Worm (Caenorhabditis elegans) whole organism, L1 larva: ENCODE measurements around the gene pde-12.

Source experiments
- C04F5.9 ChIP-seq: sonication (generic microtip); optimal IDR thresholded peaks from 2 replicates; lab custom pipeline; 2016; ENCODE audit warnings: missing genetic modification characterization, missing compliant biosample characterization
- dsc-1 ChIP-seq: sonication (generic microtip); optimal IDR thresholded peaks from 2 replicates; lab custom pipeline; 2016; ENCODE audit warnings: mild to moderate bottlenecking, missing genetic modification characterization, missing compliant biosample characterization
- jun-1 ChIP-seq: fragments of 150-350 bp; optimal IDR thresholded peaks from 2 replicates; lab custom pipeline; 2014; ENCODE audit warnings: missing biosample characterization, missing genetic modification reagents, missing genetic modification characterization
- nhr-47 ChIP-seq: sonication (generic microtip); optimal IDR thresholded peaks from 2 replicates; lab custom pipeline; 2016; ENCODE audit warnings: mild to moderate bottlenecking, missing genetic modification characterization, moderate library complexity, missing compliant biosample characterization
- nhr-84 ChIP-seq: sonication (generic microtip); optimal IDR thresholded peaks from 2 replicates; lab custom pipeline; 2017; ENCODE audit warnings: missing biosample characterization, missing genetic modification characterization

Gene pde-12

DNA sequence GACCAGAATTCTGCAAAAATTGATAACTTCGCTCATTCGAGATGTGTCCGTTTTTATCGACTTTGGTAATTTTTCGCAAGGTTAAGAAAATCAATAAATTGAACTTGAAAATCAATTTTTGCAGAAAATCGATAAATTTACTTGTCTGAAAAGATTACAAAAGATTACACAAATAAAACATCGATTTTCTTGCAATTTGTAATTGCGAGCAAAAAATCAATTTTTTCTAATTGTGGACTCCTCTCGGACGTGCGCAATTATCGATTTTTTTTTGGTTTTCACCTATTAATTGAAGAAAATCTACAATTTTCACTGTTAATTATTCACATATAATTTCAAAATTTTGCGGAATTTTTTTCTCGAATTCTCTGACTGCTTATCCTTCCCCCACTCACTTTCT lies 53.6 kb downstream of the pde-12 start:
- TF ChIP-seq jun-1 (tag; lab: Kevin White, UChicago): no peak
- no peak for TF ChIP-seq nhr-84 (tag; lab: Kevin White, UChicago)
- no peak for TF ChIP-seq C04F5.9 (tag; lab: Kevin White, UChicago)
- no peak for TF ChIP-seq dsc-1
- TF ChIP-seq nhr-47 (tag; lab: Kevin White, UChicago): no peak
